Fruit fly (Drosophila melanogaster): ENCODE results near the gene CG9254.

Gene CG9254

DNA sequence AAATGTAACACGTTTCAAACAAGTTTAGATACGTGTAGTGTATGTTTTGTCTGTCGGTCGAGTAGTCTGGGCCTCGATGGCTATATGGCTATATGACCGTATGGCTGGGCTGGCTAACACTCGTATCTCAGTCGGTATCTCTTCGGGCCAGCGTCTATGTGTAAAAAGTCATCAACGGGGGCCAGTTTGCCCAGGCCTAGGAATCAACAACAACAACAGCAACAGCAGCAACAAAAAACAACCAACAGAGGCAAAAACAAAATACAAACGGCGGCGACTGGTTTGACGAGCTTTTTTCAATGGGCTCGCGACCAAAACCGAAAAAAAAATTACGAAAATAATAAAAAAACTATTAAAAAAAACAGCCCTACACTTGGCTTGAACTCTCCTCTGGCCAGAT, 51.3 kb downstream of the CG9254 start:
- TF ChIP-seq sage (GFP tag; optimal IDR thresholded peaks at IDR 0.05) (no peak), Vsx2 (GFP tag; optimal IDR thresholded peaks at IDR 0.05; ENCODE audit: partially characterized antibody) (no peak), Jra (GFP tag; optimal IDR thresholded peaks at IDR 0.05) (no peak), Hr83 (GFP tag; optimal IDR thresholded peaks at IDR 0.05; ENCODE audit: poor library complexity, severe bottlenecking) (no peak), Mio (GFP tag; optimal IDR thresholded peaks at IDR 0.05) (no peak), jim (GFP tag; optimal IDR thresholded peaks at IDR 0.05) (no peak), dmrt93B (GFP tag; optimal IDR thresholded peaks at IDR 0.05) (no peak), sv (GFP tag; optimal IDR thresholded peaks at IDR 0.05) (no peak), pan (optimal IDR thresholded peaks at IDR 0.05) (no peak), N (GFP tag; optimal IDR thresholded peaks at IDR 0.05) (no peak), dl (GFP tag; optimal IDR thresholded peaks at IDR 0.05; ENCODE audit: insufficient read depth in 1 of 2, partially characterized antibody in 2 of 2) (no peak), HLH106 (tag; optimal IDR thresholded peaks at IDR 0.05) (no peak), dsf (GFP tag; optimal IDR thresholded peaks at IDR 0.05; ENCODE audit: borderline replicate concordance) (no peak), OdsH (GFP tag; optimal IDR thresholded peaks at IDR 0.05) (no peak), CG9705 (GFP tag; optimal IDR thresholded peaks at IDR 0.05) (no peak), fru (GFP tag; optimal IDR thresholded peaks at IDR 0.05) (no peak), CG32264 (GFP tag; optimal IDR thresholded peaks at IDR 0.05) (no peak), brk (GFP tag; optimal IDR thresholded peaks at IDR 0.05) (no peak), Sp1 (GFP tag; optimal IDR thresholded peaks at IDR 0.05) (no peak)
